Worm (Caenorhabditis elegans): Measurements from ENCODE around the gene ZK105.1.

The ZK105.1 gene

DNA sequence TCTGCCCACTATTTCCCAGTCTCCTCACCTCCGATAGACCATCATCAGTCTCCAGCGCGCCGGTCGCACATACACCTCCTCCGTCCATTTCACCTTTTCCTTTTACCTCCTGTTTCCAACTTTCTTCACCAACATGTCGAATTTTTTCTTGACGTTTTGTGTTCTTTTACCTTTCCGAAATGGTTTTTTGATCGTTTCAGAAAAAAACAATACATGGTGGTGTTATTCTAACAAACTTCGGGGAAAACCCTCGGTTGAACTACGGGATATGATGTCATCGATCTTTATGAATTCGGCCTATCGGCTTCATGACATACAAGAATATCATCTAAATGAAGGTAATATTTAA, 14.9 kb downstream of the ZK105.1 start, which contains the start of gene Y97E10C.1:
Gene Y97E10C.1, plus strand, starts transcription at position 201 of the 349 bp plus-strand sequence.
- peak in 1 of 2 experiments; percentile 55 for TF ChIP-seq unc-62 (GFP tag; optimal IDR thresholded peaks at IDR 0.05 in 1 of 2)
- no peak for TF ChIP-seq unc-62 (tag; optimal IDR thresholded peaks at IDR 0.05)
- no peak for TF ChIP-seq nhr-237 (tag; optimal IDR thresholded peaks at IDR 0.05)
- TF ChIP-seq nhr-11 (tag; optimal IDR thresholded peaks at IDR 0.05), result no peak
- no peak for TF ChIP-seq zip-2 (tag; optimal IDR thresholded peaks at IDR 0.05)

DNA sequence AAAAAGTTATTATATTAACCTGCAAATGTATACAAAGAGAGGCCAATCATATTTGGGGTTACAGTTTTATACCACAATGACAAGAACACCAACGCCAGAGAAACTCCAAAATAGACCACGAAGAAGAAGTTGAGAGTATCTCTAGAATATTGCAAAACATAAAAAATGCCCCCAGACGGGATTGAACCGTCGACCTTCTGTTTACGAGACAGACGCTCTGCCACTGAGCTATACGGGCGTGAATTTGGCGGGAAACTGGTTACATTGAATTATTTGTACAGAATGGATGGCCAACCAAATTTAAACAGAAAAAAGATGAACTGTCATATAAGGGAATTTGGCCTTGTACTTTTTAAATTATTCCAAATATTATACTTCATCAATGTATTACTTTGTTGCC, 16.7 kb downstream of the ZK105.1 start:
- TF ChIP-seq Y105C5A.15 (GFP tag; IDR thresholded peaks at IDR 0.05) (no peak), pqm-1 (tag; optimal IDR thresholded peaks at IDR 0.05) (no peak), lim-7 (GFP tag; IDR thresholded peaks at IDR 0.05) (no peak), fos-1 (tag; optimal IDR thresholded peaks at IDR 0.05) (no peak), hmg-1.1 (GFP tag; IDR thresholded peaks at IDR 0.05) (0 out of 2 replicates have a peak, but pooled peaks have one; percentile 45), mep-1 (tag; optimal IDR thresholded peaks at IDR 0.05) (peak; percentile 35), nhr-76 (tag; optimal IDR thresholded peaks at IDR 0.05) (no peak), zfp-3 (GFP tag; conservative IDR thresholded peaks at IDR 0.05) (no peak), hif-1 (tag; optimal IDR thresholded peaks at IDR 0.05) (peak in 1 of 2 experiments; percentile 19), D1046.2 (GFP tag; IDR thresholded peaks at IDR 0.05) (no peak), ceh-44 (GFP tag; IDR thresholded peaks at IDR 0.05) (0 out of 2 replicates have a peak, but pooled peaks have one; percentile 6), F10B5.3 (tag; optimal IDR thresholded peaks at IDR 0.05) (no peak), mxl-2 (GFP tag; conservative IDR thresholded peaks at IDR 0.05) (no peak), php-3 (GFP tag; IDR thresholded peaks at IDR 0.05) (no peak), nhr-11 (tag; optimal IDR thresholded peaks at IDR 0.05) (no peak), lir-3 (tag; optimal IDR thresholded peaks at IDR 0.05) (no peak), lin-13 (GFP tag; optimal IDR thresholded peaks at IDR 0.05) (no peak), lin-29 (GFP tag; IDR thresholded peaks at IDR 0.05) (no peak), ceh-20 (GFP tag; IDR thresholded peaks at IDR 0.05) (no peak), mdl-1 (tag; optimal IDR thresholded peaks at IDR 0.05) (no peak), zfp-2 (tag; optimal IDR thresholded peaks at IDR 0.05) (no peak), nhr-28 (tag; optimal IDR thresholded peaks at IDR 0.05) (peak; percentile 7), lin-1 (GFP tag; IDR thresholded peaks at IDR 0.05) (peak; percentile 37; the same call in 1 of the 2 replicates), R02D3.7 (tag; optimal IDR thresholded peaks at IDR 0.05) (no peak), ZK546.5 (tag; optimal IDR thresholded peaks at IDR 0.05) (no peak), lin-39 (tag; optimal IDR thresholded peaks at IDR 0.05) (no peak), nhr-102 (tag; optimal IDR thresholded peaks at IDR 0.05) (no peak), nhr-6 (tag; optimal IDR thresholded peaks at IDR 0.05) (peak; percentile 37), snpc-4 (tag; optimal IDR thresholded peaks at IDR 0.05) (no peak), lin-38 (GFP tag; IDR thresholded peaks at IDR 0.05) (peak; percentile 26; the same call in 1 of the 2 replicates), egl-43 (GFP tag; IDR thresholded peaks at IDR 0.05) (peak; percentile 60; the same call in 1 of the 2 replicates), madf-5 (GFP tag; IDR thresholded peaks at IDR 0.05) (no peak), skn-1 (tag; optimal IDR thresholded peaks at IDR 0.05) (no peak), unc-39 (tag; optimal IDR thresholded peaks at IDR 0.05) (no peak), nhr-111 (GFP tag; optimal IDR thresholded peaks at IDR 0.05) (no peak), T20F7.1 (GFP tag; optimal IDR thresholded peaks at IDR 0.05) (peak; percentile 6), ceh-28 (tag; optimal IDR thresholded peaks at IDR 0.05) (no peak), ztf-7 (tag; optimal IDR thresholded peaks at IDR 0.05) (peak; percentile 35), F44E2.7 (GFP tag; IDR thresholded peaks at IDR 0.05) (no peak), saeg-2 (GFP tag; IDR thresholded peaks at IDR 0.05) (no peak), spr-1 (tag; optimal IDR thresholded peaks at IDR 0.05) (no peak), ceh-32 (tag; optimal IDR thresholded peaks at IDR 0.05; ENCODE audit: poor library complexity) (no peak), unc-130 (GFP tag; optimal IDR thresholded peaks at IDR 0.05) (no peak), daf-19 (GFP tag; conservative IDR thresholded peaks at IDR 0.05) (no peak), madf-9 (GFP tag; conservative IDR thresholded peaks at IDR 0.05) (no peak), nhr-41 (GFP tag; IDR thresholded peaks at IDR 0.05) (no peak), Y48G9A.11 (GFP tag; IDR thresholded peaks at IDR 0.05) (no peak), ama-1 (optimal IDR thresholded peaks at IDR 0.05) (no peak)
